Fruit fly (Drosophila melanogaster) whole organism, wandering third instar larva: ENCODE results near the gene cac.

ENCODE experiments used
- CG9705 ChIP-seq: fragments of 200-800 bp; sonication (Bioruptor generic); optimal IDR thresholded peaks from 2 replicates; lab custom pipeline; 2018; ENCODE audit warnings: missing biosample characterization, mild to moderate bottlenecking, missing genetic modification characterization
- Dfd ChIP-seq: fragments of >200 bp; optimal IDR thresholded peaks from 2 replicates; lab custom pipeline; 2017; ENCODE audit warnings: missing biosample characterization, missing genetic modification characterization
- Hr78 ChIP-seq: fragments of >200 bp; optimal IDR thresholded peaks from 2 replicates; lab custom pipeline; 2017; ENCODE audit warnings: missing biosample characterization, missing genetic modification characterization
- usp ChIP-seq: fragments of >200 bp; optimal IDR thresholded peaks from 2 replicates; lab custom pipeline; 2017; ENCODE audit warnings: missing biosample characterization, missing genetic modification characterization

dm6 chrX:11923698-11924097 lies 61.2 kb downstream of the cac start:
- no peak for TF ChIP-seq Dfd
- no peak for TF ChIP-seq usp (GFP tag; lab: Kevin White, UChicago)
- TF ChIP-seq Hr78 (GFP tag; lab: Kevin White, UChicago) = no peak
- no peak for TF ChIP-seq CG9705 (GFP tag; lab: Kevin White, UChicago)
